Fruit fly (Drosophila melanogaster) whole organism, embryonic: ENCODE measurements around the gene Kdm3.

Experiments used
- Aef1 ChIP-seq: fragments of 200-800 bp; sonication (Bioruptor generic); IDR thresholded peaks from 3 replicates; pipeline ENCODE4 v1.3.6; 2022; ENCODE audit warnings: missing biosample characterization, missing genetic modification characterization
- Bteb2 ChIP-seq: fragments of 200-800 bp; sonication (Bioruptor generic); optimal IDR thresholded peaks from 2 replicates; lab custom pipeline; 2016; ENCODE audit warnings: missing biosample characterization, missing genetic modification characterization
- CG10543 ChIP-seq: fragments of 200-800 bp; sonication (Bioruptor generic); optimal IDR thresholded peaks from 3 replicates; lab custom pipeline; 2017; ENCODE audit warnings: missing biosample characterization, mild to moderate bottlenecking, missing genetic modification characterization, moderate library complexity
- CG11085 ChIP-seq: fragments of 200-800 bp; sonication (Bioruptor generic); IDR thresholded peaks from 2 replicates; pipeline ENCODE4 v1.3.6; 2022; ENCODE audit warnings: missing biosample characterization, missing genetic modification characterization
- CG11504 ChIP-seq: fragments of 200-800 bp; sonication (Bioruptor generic); optimal IDR thresholded peaks from 3 replicates; lab custom pipeline; 2019; ENCODE audit warnings: missing biosample characterization, mild to moderate bottlenecking, missing genetic modification characterization, moderate library complexity
- CG12391 ChIP-seq: fragments of 200-800 bp; sonication (Bioruptor generic); optimal IDR thresholded peaks from 3 replicates; lab custom pipeline; 2018; ENCODE audit warnings: missing biosample characterization, mild to moderate bottlenecking, missing genetic modification characterization, moderate library complexity
- CG1603 ChIP-seq: fragments of 200-800 bp; sonication (Bioruptor generic); optimal IDR thresholded peaks from 2 replicates; lab custom pipeline; 2019; ENCODE audit warnings: missing biosample characterization, mild to moderate bottlenecking, missing genetic modification characterization, moderate library complexity
- CG16863 ChIP-seq: fragments of 200-800 bp; sonication (Bioruptor generic); optimal IDR thresholded peaks from 3 replicates; lab custom pipeline; 2016; ENCODE audit warnings: missing biosample characterization, missing genetic modification characterization
- CG17912 ChIP-seq: fragments of 200-800 bp; sonication (Bioruptor generic); optimal IDR thresholded peaks from 2 replicates; lab custom pipeline; 2018; ENCODE audit warnings: missing biosample characterization, mild to moderate bottlenecking, missing genetic modification characterization
- CG18599 ChIP-seq: fragments of 200-800 bp; sonication (Bioruptor generic); optimal IDR thresholded peaks from 3 replicates; lab custom pipeline; 2017; ENCODE audit warnings: missing biosample characterization, missing genetic modification characterization, mild to moderate bottlenecking, moderate library complexity, missing genetic modification reagents
- CG30431 ChIP-seq: fragments of 200-800 bp; sonication (Bioruptor generic); optimal IDR thresholded peaks from 2 replicates; lab custom pipeline; 2017; ENCODE audit warnings: missing biosample characterization, missing genetic modification characterization
- CG31441 ChIP-seq: fragments of 200-800 bp; sonication (Bioruptor generic); IDR thresholded peaks from 2 replicates; pipeline ENCODE4 v1.3.6; 2022; ENCODE audit warnings: missing biosample characterization, missing genetic modification characterization
- CG3726 ChIP-seq: fragments of 200-800 bp; sonication (Bioruptor generic); IDR thresholded peaks from 3 replicates; pipeline ENCODE4, ENCODE4 v1.3.6; 2022; ENCODE audit warnings: missing biosample characterization, missing genetic modification characterization
- CG3995 ChIP-seq: fragments of 200-800 bp; sonication (Bioruptor generic); optimal IDR thresholded peaks from 3 replicates; lab custom pipeline; 2016; ENCODE audit warnings: missing biosample characterization, missing genetic modification characterization
- CG8359 ChIP-seq: fragments of 200-800 bp; sonication (Bioruptor generic); optimal IDR thresholded peaks from 2 replicates; lab custom pipeline; 2017; ENCODE audit warnings: missing biosample characterization, mild to moderate bottlenecking, missing genetic modification characterization, borderline replicate concordance
- CG8944 ChIP-seq: fragments of 200-800 bp; sonication (Bioruptor generic); optimal IDR thresholded peaks from 3 replicates; lab custom pipeline; 2016; ENCODE audit warnings: missing biosample characterization, missing genetic modification characterization
- CG9437 ChIP-seq: fragments of 200-800 bp; sonication (Bioruptor generic); optimal IDR thresholded peaks from 2 replicates; lab custom pipeline; 2018; ENCODE audit warnings: missing biosample characterization, mild to moderate bottlenecking, missing genetic modification characterization
- CG9932 ChIP-seq: fragments of 200-800 bp; sonication (Bioruptor generic); IDR thresholded peaks from 2 replicates; pipeline ENCODE4 v1.3.6; 2022; ENCODE audit warnings: missing biosample characterization, missing genetic modification characterization
- D19A ChIP-seq: fragments of 200-800 bp; optimal IDR thresholded peaks from 3 replicates; lab custom pipeline; 2019; ENCODE audit warnings: missing biosample characterization, mild to moderate bottlenecking, missing genetic modification characterization, moderate library complexity
- Deaf1 ChIP-seq: fragments of 200-800 bp; optimal IDR thresholded peaks from 3 replicates; lab custom pipeline; 2019; ENCODE audit warnings: missing biosample characterization, mild to moderate bottlenecking, missing genetic modification characterization, moderate library complexity
- Doc2 ChIP-seq: fragments of 200-800 bp; sonication (Bioruptor generic); IDR thresholded peaks from 2 replicates; pipeline ENCODE4 v1.3.6; 2022; ENCODE audit warnings: missing biosample characterization, missing genetic modification characterization
- Dref ChIP-seq: fragments of 200-800 bp; sonication (Bioruptor generic); IDR thresholded peaks from 2 replicates; pipeline ENCODE4 v1.3.6; 2022; ENCODE audit warnings: missing biosample characterization, missing genetic modification characterization
- Gsc ChIP-seq: fragments of 200-800 bp; sonication (Bioruptor generic); IDR thresholded peaks from 2 replicates; pipeline ENCODE4 v1.3.6; 2022; ENCODE audit warnings: missing biosample characterization, missing genetic modification characterization
- Nf-YB ChIP-seq: fragments of 200-800 bp; sonication (Bioruptor generic); optimal IDR thresholded peaks from 3 replicates; lab custom pipeline; 2019; ENCODE audit warnings: missing biosample characterization, mild to moderate bottlenecking, missing genetic modification characterization, moderate library complexity
- Poxn ChIP-seq: fragments of 200-800 bp; sonication (Bioruptor generic); IDR thresholded peaks from 2 replicates; pipeline ENCODE4 v1.3.6; 2022; ENCODE audit warnings: missing biosample characterization, missing genetic modification characterization
- Spps ChIP-seq: fragments of 200-800 bp; sonication (Bioruptor generic); optimal IDR thresholded peaks from 2 replicates; lab custom pipeline; 2018; ENCODE audit warnings: missing biosample characterization, mild to moderate bottlenecking, missing genetic modification characterization
- Stat92E ChIP-seq, 3 experiments: fragments of >200 bp in 2 of 3; fragments of 200-800 bp in 1 of 3; sonication (Bioruptor generic) in 1 of 3; optimal IDR thresholded peaks; 2 replicates each; lab custom pipeline; 2017 to 2019; ENCODE audit warnings: missing biosample characterization in 3 of 3, missing genetic modification characterization in 3 of 3, mild to moderate bottlenecking in 1 of 3, moderate library complexity in 1 of 3
- abd-A ChIP-seq: fragments of 200-800 bp; sonication (Bioruptor generic); optimal IDR thresholded peaks from 3 replicates; lab custom pipeline; 2019; ENCODE audit warnings: missing biosample characterization, mild to moderate bottlenecking, missing genetic modification characterization, moderate library complexity
- ase ChIP-seq: fragments of 200-800 bp; sonication (Bioruptor generic); IDR thresholded peaks from 3 replicates; pipeline ENCODE4 v1.3.6; 2022; ENCODE audit warnings: missing biosample characterization, missing genetic modification characterization
- br ChIP-seq: fragments of >200 bp; optimal IDR thresholded peaks from 2 replicates; lab custom pipeline; 2017
- cg ChIP-seq: fragments of 200-800 bp; sonication (Bioruptor generic); optimal IDR thresholded peaks from 3 replicates; lab custom pipeline; 2019; ENCODE audit warnings: missing biosample characterization, mild to moderate bottlenecking, missing genetic modification characterization, moderate library complexity
- crol ChIP-seq: fragments of 200-800 bp; sonication (Bioruptor generic); IDR thresholded peaks from 2 replicates; pipeline ENCODE4 v1.3.6; 2022; ENCODE audit warnings: missing biosample characterization, missing genetic modification characterization
- eve ChIP-seq, 2 experiments: fragments of >200 bp; optimal IDR thresholded peaks; 2 replicates each; lab custom pipeline; 2017; ENCODE audit warnings: missing biosample characterization in 2 of 2, missing genetic modification characterization in 2 of 2
- fd102C ChIP-seq: fragments of 200-800 bp; sonication (Bioruptor generic); optimal IDR thresholded peaks from 2 replicates; lab custom pipeline; 2018; ENCODE audit warnings: missing biosample characterization, mild to moderate bottlenecking, missing genetic modification characterization, moderate library complexity
- fd64A ChIP-seq: fragments of 200-800 bp; sonication (Bioruptor generic); optimal IDR thresholded peaks from 3 replicates; lab custom pipeline; 2018; ENCODE audit warnings: missing biosample characterization, mild to moderate bottlenecking, missing genetic modification characterization
- gce ChIP-seq: fragments of 200-800 bp; sonication (Bioruptor generic); IDR thresholded peaks from 3 replicates; pipeline ENCODE4 v1.3.6; 2022; ENCODE audit warnings: missing biosample characterization, missing genetic modification characterization
- lab ChIP-seq: fragments of 200-800 bp; sonication (Bioruptor generic); optimal IDR thresholded peaks from 3 replicates; lab custom pipeline; 2017; ENCODE audit warnings: missing biosample characterization, missing genetic modification characterization, mild to moderate bottlenecking, moderate library complexity, missing genetic modification reagents
- lola ChIP-seq, 3 experiments: fragments of >200 bp in 2 of 3; fragments of 200-800 bp in 1 of 3; sonication (Bioruptor generic) in 1 of 3; optimal IDR thresholded peaks; 2 replicates each; lab custom pipeline; 2017 to 2019; ENCODE audit warnings: missing biosample characterization in 3 of 3, missing genetic modification characterization in 3 of 3, mild to moderate bottlenecking in 1 of 3, moderate library complexity in 1 of 3
- luna ChIP-seq: fragments of 200-800 bp; sonication (Bioruptor generic); optimal IDR thresholded peaks from 2 replicates; lab custom pipeline; 2016; ENCODE audit warnings: missing biosample characterization, missing genetic modification characterization
- mirr ChIP-seq: fragments of 200-800 bp; sonication (Bioruptor generic); optimal IDR thresholded peaks from 3 replicates; lab custom pipeline; 2018; ENCODE audit warnings: missing biosample characterization, mild to moderate bottlenecking, missing genetic modification characterization
- otp ChIP-seq: fragments of 200-800 bp; sonication (Bioruptor generic); IDR thresholded peaks from 3 replicates; pipeline ENCODE4, ENCODE4 v1.3.6; 2022; ENCODE audit warnings: missing biosample characterization, missing genetic modification characterization
- ranshi ChIP-seq: fragments of 200-800 bp; sonication (Bioruptor generic); IDR thresholded peaks from 2 replicates; pipeline ENCODE4 v1.3.6; 2022; ENCODE audit warnings: missing biosample characterization, missing genetic modification characterization
- row ChIP-seq: fragments of 200-800 bp; sonication (Bioruptor generic); IDR thresholded peaks from 3 replicates; pipeline ENCODE4 v1.3.6; 2022; ENCODE audit warnings: missing biosample characterization, missing genetic modification characterization
- sc ChIP-seq, 3 experiments: fragments of >200 bp in 2 of 3; fragments of 200-800 bp in 1 of 3; sonication (Bioruptor generic) in 1 of 3; optimal IDR thresholded peaks; 2 replicates in 2 of 3; 3 replicates in 1 of 3; lab custom pipeline; 2017; ENCODE audit warnings: mild to moderate bottlenecking in 1 of 3, missing biosample characterization in 1 of 3, missing genetic modification characterization in 1 of 3, missing genetic modification reagents in 1 of 3
- sd ChIP-seq: fragments of 200-800 bp; sonication (Bioruptor generic); optimal IDR thresholded peaks from 3 replicates; lab custom pipeline; 2018; ENCODE audit warnings: missing biosample characterization, mild to moderate bottlenecking, missing genetic modification characterization, moderate library complexity
- seq ChIP-seq: fragments of 200-800 bp; sonication (Bioruptor generic); IDR thresholded peaks from 2 replicates; pipeline ENCODE4 v1.3.6; 2022; ENCODE audit warnings: missing biosample characterization, missing genetic modification characterization
- tin ChIP-seq: fragments of 200-800 bp; sonication (Bioruptor generic); optimal IDR thresholded peaks from 3 replicates; lab custom pipeline; 2016; ENCODE audit warnings: missing biosample characterization, missing genetic modification characterization
- unc-4 ChIP-seq: fragments of 200-800 bp; sonication (Bioruptor generic); IDR thresholded peaks from 2 replicates; pipeline ENCODE4 v1.3.6; 2022; ENCODE audit warnings: missing biosample characterization, missing genetic modification characterization; ENCODE audit not compliant: partially characterized antibody
- zen ChIP-seq: fragments of 200-800 bp; sonication (Bioruptor generic); optimal IDR thresholded peaks from 3 replicates; lab custom pipeline; 2018; ENCODE audit warnings: missing biosample characterization, mild to moderate bottlenecking, missing genetic modification characterization, moderate library complexity

Gene Kdm3

DNA sequence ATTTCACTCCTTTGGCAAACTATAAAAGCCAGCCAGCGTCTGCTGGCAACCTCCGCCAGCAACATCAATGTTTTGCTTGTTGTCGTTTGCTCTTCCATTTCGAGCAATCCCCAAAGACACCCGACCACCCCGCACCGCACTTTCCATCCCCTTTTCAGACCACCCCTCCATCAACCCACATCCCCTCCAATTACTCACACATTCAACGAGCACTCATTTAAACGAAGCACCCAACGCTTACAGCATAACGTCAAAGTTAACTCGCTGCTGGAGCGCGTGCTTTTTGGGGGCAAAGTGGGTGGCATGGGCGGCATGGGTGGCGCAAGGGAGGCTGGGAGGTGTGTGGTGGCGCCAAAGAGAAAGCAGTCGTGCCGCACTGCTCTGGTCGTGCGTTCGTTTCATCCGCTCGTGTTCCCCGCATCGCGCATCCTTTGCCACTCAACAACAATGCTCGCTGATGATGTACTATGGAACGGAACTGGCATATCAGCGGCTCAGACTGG is 24.7 kb upstream of the Kdm3 start (continued):
- no peak for TF ChIP-seq CG11085
- no peak for TF ChIP-seq CG3995 (GFP tag; lab: Kevin White, UChicago)
- TF ChIP-seq D19A (tag; lab: Kevin White, UChicago) = no peak
- peak; percentile 77 for TF ChIP-seq CG10543 (GFP tag; lab: Kevin White, UChicago)
- peak; percentile 100 for TF ChIP-seq abd-A (tag; lab: Kevin White, UChicago)
- TF ChIP-seq Stat92E (GFP tag; optimal IDR thresholded peaks at IDR 0.05; lab: Kevin White, UChicago) = no peak
- no peak for TF ChIP-seq Dref
- no peak for TF ChIP-seq CG8944
- TF ChIP-seq CG9437 (GFP tag; lab: Kevin White, UChicago) = no peak
- TF ChIP-seq CG8359 = no peak
- TF ChIP-seq eve (GFP tag; optimal IDR thresholded peaks at IDR 0.05; lab: Kevin White, UChicago) = no peak
- no peak for TF ChIP-seq CG1603 (tag; lab: Kevin White, UChicago)
- TF ChIP-seq luna (GFP tag; lab: Kevin White, UChicago) = no peak
- TF ChIP-seq Aef1 (GFP tag; lab: Robert Waterston, UW) = no peak

DNA sequence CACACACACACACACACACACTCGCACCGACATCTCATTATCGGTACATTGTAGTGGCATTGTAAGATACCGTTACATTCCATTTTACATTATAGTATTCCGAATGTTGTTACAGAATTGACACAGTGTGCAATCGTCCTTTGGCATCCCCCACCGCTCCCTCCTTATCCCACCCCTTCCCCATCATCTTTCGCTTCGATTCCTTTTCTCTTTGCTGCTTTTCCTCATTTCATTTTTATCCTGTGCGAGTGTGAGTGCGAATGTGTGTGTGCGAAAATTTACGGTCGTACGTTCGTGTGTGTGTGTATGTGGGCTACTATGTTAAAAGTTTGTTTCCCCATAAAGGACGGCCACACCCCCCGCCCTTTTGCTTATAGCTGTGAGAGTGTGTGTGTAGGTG is 23.7 kb upstream of the Kdm3 start:
- TF ChIP-seq CG17912 (GFP tag; lab: Kevin White, UChicago) (no peak), seq (GFP tag; lab: Robert Waterston, UW) (0 out of 2 replicates have a peak, but pooled peaks have one; percentile 13), Spps (tag; lab: Kevin White, UChicago) (no peak), ranshi (GFP tag; lab: Robert Waterston, UW) (0 out of 2 replicates have a peak, but pooled peaks have one; percentile 10), gce (GFP tag; lab: Robert Waterston, UW) (no peak), Doc2 (GFP tag; lab: Robert Waterston, UW) (no peak), CG31441 (GFP tag; lab: Robert Waterston, UW) (no peak), CG11504 (no peak), Gsc (GFP tag; lab: Robert Waterston, UW) (no peak), abd-A (tag; lab: Kevin White, UChicago) (peak; percentile 95), sc (optimal IDR thresholded peaks at IDR 0.05; lab: Kevin White, UChicago) (no peak), sc (GFP tag; optimal IDR thresholded peaks at IDR 0.05; lab: Kevin White, UChicago) (no peak), lola (GFP tag; optimal IDR thresholded peaks at IDR 0.05; lab: Kevin White, UChicago) (no peak), CG9932 (GFP tag; lab: Robert Waterston, UW) (0 out of 2 replicates have a peak, but pooled peaks have one; percentile 25), row (GFP tag; lab: Robert Waterston, UW) (0 out of 3 replicates have a peak, but pooled peaks have one; percentile 33), unc-4 (no peak), cg (GFP tag; lab: Kevin White, UChicago) (peak; percentile 43), Deaf1 (tag; lab: Kevin White, UChicago) (peak; percentile 52), mirr (peak; percentile 45), CG18599 (peak; percentile 28), CG3726 (GFP tag; lab: Robert Waterston, UW) (no peak), ase (GFP tag; lab: Robert Waterston, UW) (no peak), CG12391 (no peak), sd (tag; lab: Kevin White, UChicago) (peak; percentile 13), otp (GFP tag; lab: Robert Waterston, UW) (no peak), Bteb2 (GFP tag; lab: Kevin White, UChicago) (no peak), Nf-YB (no peak), br (lab: Kevin White, UChicago) (no peak), CG16863 (GFP tag; lab: Kevin White, UChicago) (no peak), fd102C (GFP tag; lab: Kevin White, UChicago) (no peak), CG30431 (GFP tag; lab: Kevin White, UChicago) (no peak), lab (GFP tag; lab: Kevin White, UChicago) (peak; percentile 11), zen (no peak), Poxn (no peak), crol (peak; percentile 65), fd64A (GFP tag; lab: Kevin White, UChicago) (no peak), tin (GFP tag; lab: Kevin White, UChicago) (no peak)
